Fruit fly (Drosophila melanogaster): ENCODE data around the gene CG6959.
A peak's percentile ranks its signal among the peaks of the same experiment; 100 is the strongest.

Gene CG6959

dm6 chr3R:11812881-11813466, 56.3 kb downstream of the CG6959 start, which contains the start of gene ClC-a:
ClC-a (minus strand) TSS chr3R:11813207.
- peak; percentile 66 for TF ChIP-seq noc (tag; optimal IDR thresholded peaks at IDR 0.05)

- TF ChIP-seq noc (tag; optimal IDR thresholded peaks at IDR 0.05): no peak
These were observed 56.8 kb downstream of the CG6959 start for dm6 chr3R:11812479-11812878.

dm6 chr3R:11810831-11811484, 58.3 kb downstream of the CG6959 start:
- TF ChIP-seq noc (tag; optimal IDR thresholded peaks at IDR 0.05): peak; percentile 40

- peak; percentile 22 for TF ChIP-seq noc (tag; optimal IDR thresholded peaks at IDR 0.05)
These were observed 59.6 kb downstream of the CG6959 start for dm6 chr3R:11809620-11810019.

dm6 chr3R:11807641-11808040, 61.6 kb downstream of the CG6959 start:
- TF ChIP-seq noc (tag; optimal IDR thresholded peaks at IDR 0.05): no peak

- no peak for TF ChIP-seq noc (tag; optimal IDR thresholded peaks at IDR 0.05)
These were observed 62.5 kb downstream of the CG6959 start for dm6 chr3R:11806753-11807152.

dm6 chr3R:11805584-11805983, 63.7 kb downstream of the CG6959 start:
- TF ChIP-seq noc (tag; optimal IDR thresholded peaks at IDR 0.05): peak; percentile 5

- TF ChIP-seq noc (tag; optimal IDR thresholded peaks at IDR 0.05): no peak
These were observed 72.5 kb downstream of the CG6959 start, which contains the start of gene Sbf for dm6 chr3R:11796780-11797179. Sbf (minus strand) TSS chr3R:11796948.

dm6 chr3R:11786695-11787226, 82.5 kb downstream of the CG6959 start, which contains the start of the genes prd1 and HisCl1:
prd1 (minus strand) TSS chr3R:11787014.
HisCl1 (plus strand) TSS chr3R:11787176.
- TF ChIP-seq noc (tag; optimal IDR thresholded peaks at IDR 0.05): no peak

- no peak for TF ChIP-seq noc (tag; optimal IDR thresholded peaks at IDR 0.05)
These were observed 89.0 kb downstream of the CG6959 start for dm6 chr3R:11780181-11780688.

dm6 chr3R:11779357-11780018, 89.8 kb downstream of the CG6959 start:
- TF ChIP-seq noc (tag; optimal IDR thresholded peaks at IDR 0.05): no peak

- TF ChIP-seq noc (tag; optimal IDR thresholded peaks at IDR 0.05): no peak
These were observed 90.4 kb downstream of the CG6959 start for dm6 chr3R:11778879-11779278.

- TF ChIP-seq noc (tag; optimal IDR thresholded peaks at IDR 0.05): no peak
These were observed 91.0 kb downstream of the CG6959 start for dm6 chr3R:11778012-11778865.

dm6 chr3R:11777058-11777457, 92.2 kb downstream of the CG6959 start:
- no peak for TF ChIP-seq noc (tag; optimal IDR thresholded peaks at IDR 0.05)

dm6 chr3R:11776068-11776767, 93.0 kb downstream of the CG6959 start:
- TF ChIP-seq noc (tag; optimal IDR thresholded peaks at IDR 0.05): no peak

Data from whole organism, larva.